Worm (Caenorhabditis elegans): ENCODE results near the gene vps-50.
A peak's percentile ranks its signal among the peaks of the same experiment; 100 is the strongest.

vps-50 gene

ce11 chrIII:10822494-10823113 is 46.4 kb upstream of the vps-50 start:
- TF ChIP-seq ztf-16 (tag; optimal IDR thresholded peaks at IDR 0.05) (no peak), elt-2 (tag; optimal IDR thresholded peaks at IDR 0.05) (peak; percentile 63)

ce11 chrIII:10824206-10824605 is 44.8 kb upstream of the vps-50 start:
- TF ChIP-seq ceh-34 (tag; optimal IDR thresholded peaks at IDR 0.05), result peak; percentile 35
- peak; percentile 44 for TF ChIP-seq ceh-18 (tag; optimal IDR thresholded peaks at IDR 0.05)
- TF ChIP-seq npax-4 (tag; optimal IDR thresholded peaks at IDR 0.05), result no peak

ce11 chrIII:10825088-10825487 is 43.9 kb upstream of the vps-50 start:
- no peak for TF ChIP-seq ceh-2 (tag; optimal IDR thresholded peaks at IDR 0.05)
- no peak for TF ChIP-seq pqm-1 (tag; optimal IDR thresholded peaks at IDR 0.05)
- no peak for TF ChIP-seq Y22D7AL.16 (tag; optimal IDR thresholded peaks at IDR 0.05)
- TF ChIP-seq hlh-6 (tag; optimal IDR thresholded peaks at IDR 0.05), result no peak
- TF ChIP-seq mec-3 (tag; optimal IDR thresholded peaks at IDR 0.05; ENCODE audit: borderline replicate concordance), result no peak
- TF ChIP-seq ahr-1 (tag; optimal IDR thresholded peaks at IDR 0.05), result no peak
- TF ChIP-seq lin-11 (tag; optimal IDR thresholded peaks at IDR 0.05), result no peak
- no peak for TF ChIP-seq fkh-6 (tag; optimal IDR thresholded peaks at IDR 0.05)
- no peak for TF ChIP-seq hlh-15 (tag; optimal IDR thresholded peaks at IDR 0.05)
- TF ChIP-seq nhr-11 (tag; optimal IDR thresholded peaks at IDR 0.05), result no peak
- TF ChIP-seq ceh-31 (tag; optimal IDR thresholded peaks at IDR 0.05), result no peak
- no peak for TF ChIP-seq ceh-48 (tag; optimal IDR thresholded peaks at IDR 0.05)
- no peak for TF ChIP-seq elt-4 (tag; optimal IDR thresholded peaks at IDR 0.05)
- TF ChIP-seq sdc-2 (tag; optimal IDR thresholded peaks at IDR 0.05), result no peak

ce11 chrIII:10831483-10831882 is 37.5 kb upstream of the vps-50 start:
- TF ChIP-seq pha-2 (tag; optimal IDR thresholded peaks at IDR 0.05) (no peak), che-1 (tag; optimal IDR thresholded peaks at IDR 0.05) (no peak), ceh-48 (tag; optimal IDR thresholded peaks at IDR 0.05) (no peak), hlh-8 (tag; optimal IDR thresholded peaks at IDR 0.05) (no peak), ahr-1 (tag; optimal IDR thresholded peaks at IDR 0.05) (no peak), F13H6.1 (tag; optimal IDR thresholded peaks at IDR 0.05) (no peak), fkh-10 (GFP tag; optimal IDR thresholded peaks at IDR 0.05) (no peak), lim-6 (tag; optimal IDR thresholded peaks at IDR 0.05) (no peak), dmd-4 (tag; optimal IDR thresholded peaks at IDR 0.05; ENCODE audit: borderline replicate concordance) (no peak), pqm-1 (tag; optimal IDR thresholded peaks at IDR 0.05) (no peak), unc-86 (tag; optimal IDR thresholded peaks at IDR 0.05) (no peak), sox-4 (tag; optimal IDR thresholded peaks at IDR 0.05) (no peak), pros-1 (tag; optimal IDR thresholded peaks at IDR 0.05) (no peak), Y22D7AL.16 (tag; optimal IDR thresholded peaks at IDR 0.05) (no peak), ceh-9 (tag; optimal IDR thresholded peaks at IDR 0.05) (no peak)

- no peak for TF ChIP-seq ets-4 (tag; optimal IDR thresholded peaks at IDR 0.05)
- TF ChIP-seq K02D7.2 (tag; optimal IDR thresholded peaks at IDR 0.05), result no peak
Measured at ce11 chrIII:10832636-10833035, 36.4 kb upstream of the vps-50 start, which contains the start of gene sbsp-1. sbsp-1 (plus strand) TSS chrIII:10832936.

ce11 chrIII:10844873-10845272 is 24.1 kb upstream of the vps-50 start, which contains the start of gene pde-12:
pde-12 (minus strand) TSS chrIII:10845020.
- no peak for TF ChIP-seq K09A11.1 (tag; optimal IDR thresholded peaks at IDR 0.05; ENCODE audit: insufficient read depth)
- TF ChIP-seq ttx-3 (tag; optimal IDR thresholded peaks at IDR 0.05), result no peak
- TF ChIP-seq pat-9 (tag; optimal IDR thresholded peaks at IDR 0.05), result peak; percentile 16
- TF ChIP-seq elt-2 (tag; optimal IDR thresholded peaks at IDR 0.05), result peak; percentile 33
- TF ChIP-seq pros-1 (tag; optimal IDR thresholded peaks at IDR 0.05), result no peak
- no peak for TF ChIP-seq ceh-48 (tag; optimal IDR thresholded peaks at IDR 0.05)
- TF ChIP-seq ceh-6 (GFP tag; optimal IDR thresholded peaks at IDR 0.05), result no peak
- peak; percentile 79 for TF ChIP-seq nfya-1 (tag; optimal IDR thresholded peaks at IDR 0.05)
- TF ChIP-seq che-1 (tag; optimal IDR thresholded peaks at IDR 0.05), result no peak
- no peak for TF ChIP-seq pqm-1 (tag; optimal IDR thresholded peaks at IDR 0.05)
- TF ChIP-seq sox-4 (tag; optimal IDR thresholded peaks at IDR 0.05), result no peak
- TF ChIP-seq fax-1 (tag; optimal IDR thresholded peaks at IDR 0.05), result no peak
- no peak for TF ChIP-seq ceh-30 (tag; optimal IDR thresholded peaks at IDR 0.05)
- peak; percentile 44 for TF ChIP-seq ztf-16 (tag; optimal IDR thresholded peaks at IDR 0.05)
- peak; percentile 29 for TF ChIP-seq ceh-18 (tag; optimal IDR thresholded peaks at IDR 0.05)
- peak; percentile 22 for TF ChIP-seq ceh-31 (tag; optimal IDR thresholded peaks at IDR 0.05)
- no peak for TF ChIP-seq sox-2 (GFP tag; IDR thresholded peaks at IDR 0.05)
- no peak for TF ChIP-seq ceh-19 (GFP tag; optimal IDR thresholded peaks at IDR 0.05)
- no peak for TF ChIP-seq pha-4 (tag; optimal IDR thresholded peaks at IDR 0.05)
- no peak for TF ChIP-seq hlh-6 (tag; optimal IDR thresholded peaks at IDR 0.05)
- no peak for TF ChIP-seq gmeb-2 (tag; optimal IDR thresholded peaks at IDR 0.05)
- no peak for TF ChIP-seq lim-6 (tag; optimal IDR thresholded peaks at IDR 0.05)

All from whole organism, late embryonic.